Fruit fly (Drosophila melanogaster): ENCODE results near the gene CG34126.

DNA sequence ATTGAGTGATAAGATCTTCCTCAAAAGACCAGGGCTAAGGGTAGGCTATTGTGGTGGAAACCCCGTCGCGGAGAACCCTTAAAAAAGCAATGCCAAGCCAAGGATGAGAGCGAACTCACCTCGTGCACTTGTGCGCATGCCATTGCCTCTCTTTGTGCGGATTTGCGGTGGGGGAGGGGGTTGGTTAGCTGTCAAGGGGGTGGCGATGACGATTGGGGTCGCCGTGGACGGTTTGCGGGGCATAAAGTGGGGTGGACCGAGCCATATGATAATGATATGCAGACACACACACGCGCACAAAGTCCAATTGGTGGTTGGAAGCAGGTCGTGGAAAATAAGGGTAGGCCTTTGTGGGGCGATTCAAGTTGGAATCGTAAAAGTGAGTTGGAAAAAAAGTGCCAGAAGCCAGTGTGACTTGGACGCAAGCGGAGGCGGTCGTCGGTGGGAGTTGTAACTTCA is 56.0 kb downstream of the CG34126 start, which contains the start of the genes CG14042 and SP555:
- TF ChIP-seq CTCF (optimal IDR thresholded peaks at IDR 0.05) (no peak), CG8478 (optimal IDR thresholded peaks at IDR 0.05) (no peak)
